Fruit fly (Drosophila melanogaster) whole organism, wandering third instar larva: Measurements from ENCODE around the gene mor.

ENCODE experiments used
- CG9705 ChIP-seq: fragments of 200-800 bp; sonication (Bioruptor generic); optimal IDR thresholded peaks from 2 replicates; lab custom pipeline; 2018; ENCODE audit warnings: missing biosample characterization, mild to moderate bottlenecking, missing genetic modification characterization
- Mio ChIP-seq: sonication (Bioruptor generic); optimal IDR thresholded peaks from 2 replicates; lab custom pipeline; 2016; ENCODE audit warnings: missing biosample characterization, missing genetic modification characterization
- jim ChIP-seq: fragments of 175-275, 200-325 bp; sonication (Bioruptor generic); optimal IDR thresholded peaks from 2 replicates; lab custom pipeline; 2016; ENCODE audit warnings: missing biosample characterization, mild to moderate bottlenecking, missing genetic modification characterization

dm6 chr3R:15935538-15935937 is 37.2 kb downstream of the mor start:
- no peak for TF ChIP-seq Mio (GFP tag; lab: Kevin White, UChicago)
- TF ChIP-seq jim: no peak
- TF ChIP-seq CG9705: no peak
